Fruit fly (Drosophila melanogaster): ENCODE results near the gene Spt6.

Gene Spt6

dm6 chrX:6259696-6260095 is 7.9 kb upstream of the Spt6 start:
- TF ChIP-seq CG5204 (GFP tag; optimal IDR thresholded peaks at IDR 0.05) (no peak), CG12768 (GFP tag; optimal IDR thresholded peaks at IDR 0.05) (no peak), Mnt (GFP tag; optimal IDR thresholded peaks at IDR 0.05) (no peak), Crg-1 (GFP tag; optimal IDR thresholded peaks at IDR 0.05) (no peak), pad (GFP tag; optimal IDR thresholded peaks at IDR 0.05) (no peak), ovo (GFP tag; optimal IDR thresholded peaks at IDR 0.05) (no peak), toe (GFP tag; optimal IDR thresholded peaks at IDR 0.05) (no peak), CG33017 (tag; optimal IDR thresholded peaks at IDR 0.05) (no peak)

DNA sequence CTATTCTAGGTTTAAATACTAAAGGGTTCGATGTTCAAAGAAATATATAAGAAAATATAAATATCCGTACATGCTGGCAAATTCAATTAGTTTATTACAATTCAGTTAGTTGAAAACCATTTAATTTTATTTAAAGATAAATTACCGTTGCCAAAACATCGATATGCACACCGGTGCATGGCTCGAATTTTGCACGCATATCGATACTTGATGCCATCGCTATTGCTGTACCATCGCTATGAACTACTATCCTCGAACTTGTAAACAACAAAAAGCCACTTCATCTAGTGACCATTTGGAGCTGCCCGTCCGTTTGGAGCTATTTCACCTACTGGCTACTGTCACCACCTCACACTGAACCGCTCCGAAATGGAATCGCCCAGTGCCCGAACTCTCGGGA is 6.7 kb upstream of the Spt6 start, which contains the start of gene Josd:
Gene Josd, plus strand, starts transcription at position 270 of the 400 bp plus-strand sequence.
- peak; percentile 16 for TF ChIP-seq toe (GFP tag; optimal IDR thresholded peaks at IDR 0.05)
- no peak for TF ChIP-seq CG11617 (GFP tag; optimal IDR thresholded peaks at IDR 0.05)
- peak; percentile 48 for TF ChIP-seq bab1 (GFP tag; optimal IDR thresholded peaks at IDR 0.05)
- peak; percentile 7 for TF ChIP-seq CG1620 (GFP tag; optimal IDR thresholded peaks at IDR 0.05)
- no peak for TF ChIP-seq Hr96 (GFP tag; optimal IDR thresholded peaks at IDR 0.05)
- TF ChIP-seq Mnt (GFP tag; optimal IDR thresholded peaks at IDR 0.05), result peak; percentile 24

- no peak for TF ChIP-seq pad (GFP tag; optimal IDR thresholded peaks at IDR 0.05)
- TF ChIP-seq bab1 (GFP tag; optimal IDR thresholded peaks at IDR 0.05), result peak; percentile 12
Observed at dm6 chrX:6263614-6264130, 3.9 kb upstream of the Spt6 start.

DNA sequence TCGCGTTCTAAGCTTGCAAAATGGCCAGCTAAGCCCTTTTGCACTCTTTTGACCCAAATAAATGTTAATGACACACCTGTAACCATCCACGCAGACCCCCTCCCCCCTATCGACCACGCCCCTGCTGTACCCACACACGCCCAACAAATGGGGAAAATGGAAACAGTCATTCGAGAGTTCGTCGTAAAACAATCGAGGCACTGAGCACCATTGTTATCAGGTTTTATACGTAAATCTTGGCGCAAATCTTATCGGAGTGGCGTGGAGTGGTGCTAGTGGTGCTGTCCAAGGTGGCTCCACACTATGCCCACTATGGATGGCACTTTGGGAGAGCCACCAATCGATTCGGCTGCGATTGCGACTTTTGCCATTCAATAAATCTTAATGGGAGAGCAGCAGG is 3.1 kb upstream of the Spt6 start:
- peak; percentile 50 for TF ChIP-seq tj (GFP tag; optimal IDR thresholded peaks at IDR 0.05)
- TF ChIP-seq cic (GFP tag; optimal IDR thresholded peaks at IDR 0.05), result peak; percentile 12
- TF ChIP-seq Hr96 (GFP tag; optimal IDR thresholded peaks at IDR 0.05), result no peak
- TF ChIP-seq Crg-1 (GFP tag; optimal IDR thresholded peaks at IDR 0.05), result no peak

DNA sequence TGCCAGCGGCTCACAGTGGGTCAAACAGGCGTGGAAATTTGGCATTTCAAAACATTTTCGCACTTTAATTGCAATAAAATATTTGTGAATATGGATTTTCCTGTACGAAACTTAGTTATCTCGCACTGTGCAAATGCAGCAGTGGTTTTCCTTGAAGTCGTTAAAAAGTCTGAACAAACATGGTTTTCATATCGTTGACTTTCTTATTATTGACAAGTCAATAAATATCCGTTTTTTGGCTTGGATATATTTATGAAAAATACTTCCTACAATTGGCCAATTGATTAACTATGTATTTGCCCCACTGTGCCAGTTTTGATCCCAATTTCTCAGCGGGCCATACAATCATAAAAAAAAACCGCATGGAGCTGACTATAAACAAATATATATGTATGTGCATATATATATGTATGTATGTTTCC is 2.1 kb upstream of the Spt6 start:
- TF ChIP-seq kay (GFP tag; ENCODE audit: borderline replicate concordance) (no peak), CG1620 (GFP tag; optimal IDR thresholded peaks at IDR 0.05) (peak; percentile 86), toe (GFP tag; optimal IDR thresholded peaks at IDR 0.05) (peak; percentile 45), Clk (GFP tag; optimal IDR thresholded peaks at IDR 0.05) (peak; percentile 48), pad (GFP tag; optimal IDR thresholded peaks at IDR 0.05) (peak; percentile 62), cic (GFP tag; optimal IDR thresholded peaks at IDR 0.05) (no peak), CG7101 (tag; optimal IDR thresholded peaks at IDR 0.05) (peak; percentile 86), CG7045 (GFP tag; optimal IDR thresholded peaks at IDR 0.05) (peak; percentile 69), CG14711 (tag; optimal IDR thresholded peaks at IDR 0.05) (peak; percentile 79), Mnt (GFP tag; optimal IDR thresholded peaks at IDR 0.05) (peak; percentile 78), Crg-1 (GFP tag; optimal IDR thresholded peaks at IDR 0.05) (peak; percentile 84), bab1 (GFP tag; optimal IDR thresholded peaks at IDR 0.05) (peak; percentile 95), CG12768 (GFP tag; optimal IDR thresholded peaks at IDR 0.05) (peak; percentile 41), CG11617 (GFP tag; optimal IDR thresholded peaks at IDR 0.05) (peak; percentile 93), cnc (optimal IDR thresholded peaks at IDR 0.05) (no peak), CG33017 (tag; optimal IDR thresholded peaks at IDR 0.05) (peak; percentile 68), tj (GFP tag; optimal IDR thresholded peaks at IDR 0.05) (peak; percentile 72), Hr96 (GFP tag; optimal IDR thresholded peaks at IDR 0.05) (no peak), ovo (GFP tag; optimal IDR thresholded peaks at IDR 0.05) (peak; percentile 56), CG5204 (GFP tag; optimal IDR thresholded peaks at IDR 0.05) (peak; percentile 60)

DNA sequence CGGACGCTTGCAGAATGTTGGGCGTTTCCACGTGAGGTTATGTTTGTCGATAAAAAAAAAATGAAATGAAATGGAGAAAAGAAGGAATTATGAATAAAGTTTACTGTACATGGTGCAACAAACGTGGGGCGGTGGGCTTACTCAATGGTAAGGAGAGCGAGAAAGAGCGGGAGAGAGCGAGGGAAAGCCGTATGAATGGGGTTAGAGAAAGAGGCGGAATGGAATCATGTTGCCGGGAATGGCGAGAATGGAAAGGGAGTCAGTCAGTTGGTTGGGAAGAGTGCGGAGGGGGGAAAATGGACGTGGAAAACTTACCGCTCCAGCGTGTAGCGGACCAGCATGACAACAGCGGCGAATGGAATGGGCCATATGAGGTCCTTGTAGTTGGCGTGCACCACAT is 1.5 kb upstream of the Spt6 start:
- TF ChIP-seq pad (GFP tag; optimal IDR thresholded peaks at IDR 0.05) (peak; percentile 60), CG7045 (GFP tag; optimal IDR thresholded peaks at IDR 0.05) (no peak)

dm6 chrX:6267187-6267711 is 348 bp upstream of the Spt6 start, which contains the start of gene schlank:
schlank (minus strand) TSS chrX:6267228.
- peak; percentile 33 for TF ChIP-seq CG1620 (GFP tag; optimal IDR thresholded peaks at IDR 0.05)
- no peak for TF ChIP-seq cnc (optimal IDR thresholded peaks at IDR 0.05)
- TF ChIP-seq CG12768 (GFP tag; optimal IDR thresholded peaks at IDR 0.05), result peak; percentile 36
- TF ChIP-seq Clk (GFP tag; optimal IDR thresholded peaks at IDR 0.05), result no peak
- peak; percentile 25 for TF ChIP-seq pad (GFP tag; optimal IDR thresholded peaks at IDR 0.05)
- TF ChIP-seq CG7101 (tag; optimal IDR thresholded peaks at IDR 0.05), result peak; percentile 46
- peak; percentile 44 for TF ChIP-seq CG11617 (GFP tag; optimal IDR thresholded peaks at IDR 0.05)
- TF ChIP-seq toe (GFP tag; optimal IDR thresholded peaks at IDR 0.05), result peak; percentile 67
- TF ChIP-seq Crg-1 (GFP tag; optimal IDR thresholded peaks at IDR 0.05), result peak; percentile 43
- TF ChIP-seq ovo (GFP tag; optimal IDR thresholded peaks at IDR 0.05), result peak; percentile 30
- TF ChIP-seq CG5204 (GFP tag; optimal IDR thresholded peaks at IDR 0.05), result no peak
- TF ChIP-seq cic (GFP tag; optimal IDR thresholded peaks at IDR 0.05), result no peak

dm6 chrX:6276590-6276989 is 9.0 kb downstream of the Spt6 start, which contains the start of gene CG3566:
CG3566 (minus strand) TSS chrX:6276724.
- TF ChIP-seq Hr96 (GFP tag; optimal IDR thresholded peaks at IDR 0.05) (no peak), Clk (GFP tag; optimal IDR thresholded peaks at IDR 0.05) (no peak), ovo (GFP tag; optimal IDR thresholded peaks at IDR 0.05) (peak; percentile 11), CG1620 (GFP tag; optimal IDR thresholded peaks at IDR 0.05) (no peak), cic (GFP tag; optimal IDR thresholded peaks at IDR 0.05) (no peak), toe (GFP tag; optimal IDR thresholded peaks at IDR 0.05) (no peak), kay (GFP tag; ENCODE audit: borderline replicate concordance) (peak; percentile 55), bab1 (GFP tag; optimal IDR thresholded peaks at IDR 0.05) (peak; percentile 47), CG14711 (tag; optimal IDR thresholded peaks at IDR 0.05) (peak; percentile 3), CG11617 (GFP tag; optimal IDR thresholded peaks at IDR 0.05) (no peak), tj (GFP tag; optimal IDR thresholded peaks at IDR 0.05) (peak; percentile 17), Mnt (GFP tag; optimal IDR thresholded peaks at IDR 0.05) (peak; percentile 48), cnc (optimal IDR thresholded peaks at IDR 0.05) (no peak), CG5204 (GFP tag; optimal IDR thresholded peaks at IDR 0.05) (no peak), CG7045 (GFP tag; optimal IDR thresholded peaks at IDR 0.05) (no peak), CG7101 (tag; optimal IDR thresholded peaks at IDR 0.05) (no peak)
